Fruit fly (Drosophila melanogaster): Measurements from ENCODE around the gene CG17919.

The CG17919 gene

DNA sequence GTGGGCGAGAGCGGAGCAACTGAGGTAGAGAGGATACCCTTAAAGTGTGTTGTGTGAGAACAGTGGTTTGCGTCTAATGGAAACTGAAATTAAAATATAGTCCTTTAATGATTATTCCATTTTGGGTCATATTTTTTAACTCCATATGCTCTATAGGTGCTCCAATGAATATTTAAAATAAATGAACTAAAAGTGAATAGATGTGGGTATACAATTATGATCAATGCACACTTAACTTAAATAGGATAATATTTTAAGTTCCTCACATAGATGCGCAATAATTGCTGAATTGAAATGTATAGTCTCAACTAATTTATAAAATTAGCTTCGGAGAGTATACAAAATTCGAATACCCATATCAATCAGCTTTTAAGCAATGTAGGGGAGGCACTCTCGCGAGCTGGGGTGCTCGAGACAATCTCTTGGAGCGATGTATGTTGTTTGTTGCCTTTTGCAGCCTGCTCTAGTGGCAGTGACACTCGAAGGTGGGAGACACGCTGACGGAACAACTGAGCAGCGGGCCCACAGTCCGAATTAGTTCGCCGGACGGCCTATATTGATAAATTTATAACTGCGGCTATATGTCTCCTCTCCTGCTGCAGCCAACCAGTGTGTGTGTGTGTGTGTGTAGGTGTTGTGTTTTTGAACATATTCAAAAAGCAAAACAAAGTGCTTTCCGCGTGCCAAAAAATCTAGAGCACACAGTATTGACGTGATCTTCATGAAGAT is 10.0 kb downstream of the CG17919 start (continued):
- TF ChIP-seq tup (GFP tag; optimal IDR thresholded peaks at IDR 0.05): peak; percentile 16
- TF ChIP-seq CG7556 (GFP tag; optimal IDR thresholded peaks at IDR 0.05): peak; percentile 89
- TF ChIP-seq Ravus (GFP tag; IDR thresholded peaks at IDR 0.05): no peak
- no peak for TF ChIP-seq CG10321 (GFP tag; IDR thresholded peaks at IDR 0.05)
- peak; percentile 67 for TF ChIP-seq fu2 (GFP tag; optimal IDR thresholded peaks at IDR 0.05)
- TF ChIP-seq CG1647 (GFP tag; optimal IDR thresholded peaks at IDR 0.05): no peak
- TF ChIP-seq caup (GFP tag; optimal IDR thresholded peaks at IDR 0.05; ENCODE audit: severe bottlenecking): peak; percentile 64
- no peak for TF ChIP-seq zen (tag; optimal IDR thresholded peaks at IDR 0.05)
- peak; percentile 42 for TF ChIP-seq CG34376 (GFP tag; optimal IDR thresholded peaks at IDR 0.05)
- peak; percentile 92 for TF ChIP-seq gem (tag; optimal IDR thresholded peaks at IDR 0.05)
- peak; percentile 84 for TF ChIP-seq bcd (GFP tag; optimal IDR thresholded peaks at IDR 0.05)
- TF ChIP-seq CG2202 (tag; optimal IDR thresholded peaks at IDR 0.05): no peak
- TF ChIP-seq slou (GFP tag; optimal IDR thresholded peaks at IDR 0.05): peak; percentile 14
- TF ChIP-seq CG12071 (GFP tag; optimal IDR thresholded peaks at IDR 0.05): no peak
- TF ChIP-seq Neu2 (GFP tag; optimal IDR thresholded peaks at IDR 0.05; ENCODE audit: borderline replicate concordance): no peak
- TF ChIP-seq CG6765 (GFP tag; optimal IDR thresholded peaks at IDR 0.05): peak; percentile 60
- TF ChIP-seq gce (GFP tag; IDR thresholded peaks at IDR 0.05): no peak
- no peak for TF ChIP-seq Dbx (GFP tag; IDR thresholded peaks at IDR 0.05)
- TF ChIP-seq CG34422 (GFP tag; IDR thresholded peaks at IDR 0.05): 0 out of 3 replicates have a peak, but pooled peaks have one; percentile 23
- peak; percentile 32 for TF ChIP-seq CG2116 (GFP tag; optimal IDR thresholded peaks at IDR 0.05)
- peak; percentile 58 for TF ChIP-seq trem (tag; optimal IDR thresholded peaks at IDR 0.05)
- no peak for TF ChIP-seq twi (tag; optimal IDR thresholded peaks at IDR 0.05)
- TF ChIP-seq CG6254 (GFP tag; optimal IDR thresholded peaks at IDR 0.05): peak; percentile 67
- TF ChIP-seq CG3281 (GFP tag; optimal IDR thresholded peaks at IDR 0.05): no peak
- TF ChIP-seq CG4730 (GFP tag; IDR thresholded peaks at IDR 0.05): peak; percentile 47
- no peak for TF ChIP-seq CG3995 (GFP tag; optimal IDR thresholded peaks at IDR 0.05)
- no peak for TF ChIP-seq bbx (GFP tag; IDR thresholded peaks at IDR 0.05; ENCODE audit: partially characterized antibody)
- TF ChIP-seq gsb (GFP tag; IDR thresholded peaks at IDR 0.05): peak; percentile 61; the same call in 1 of the 2 replicates
- TF ChIP-seq gt (GFP tag; IDR thresholded peaks at IDR 0.05): no peak
- peak; percentile 71 for TF ChIP-seq CG5180 (GFP tag; optimal IDR thresholded peaks at IDR 0.05)
- peak; percentile 61 for TF ChIP-seq CG10543 (GFP tag; optimal IDR thresholded peaks at IDR 0.05)
- TF ChIP-seq sens (GFP tag): peak; percentile 95
- peak; percentile 1 to 52 for TF ChIP-seq Trl (optimal IDR thresholded peaks at IDR 0.05)
- TF ChIP-seq Trl (GFP tag; optimal IDR thresholded peaks at IDR 0.05): peak; percentile 36
- TF ChIP-seq prd (optimal IDR thresholded peaks at IDR 0.05): no peak
- peak; percentile 63; the same call in 2 of the 3 replicates for TF ChIP-seq prd (GFP tag; IDR thresholded peaks at IDR 0.05)
- TF ChIP-seq Eip74EF (GFP tag; optimal IDR thresholded peaks at IDR 0.05): peak in 1 of 2 experiments; percentile 82
- TF ChIP-seq CG9876 (GFP tag; optimal IDR thresholded peaks at IDR 0.05): no peak
- peak; percentile 72 for TF ChIP-seq CG1602 (GFP tag; optimal IDR thresholded peaks at IDR 0.05)
- TF ChIP-seq tap (tag; optimal IDR thresholded peaks at IDR 0.05): no peak
- TF ChIP-seq ab (GFP tag; optimal IDR thresholded peaks at IDR 0.05): no peak
- TF ChIP-seq dan (GFP tag; IDR thresholded peaks at IDR 0.05): no peak
- no peak for TF ChIP-seq Hmx (GFP tag; optimal IDR thresholded peaks at IDR 0.05)
- TF ChIP-seq Scr (GFP tag; IDR thresholded peaks at IDR 0.05; ENCODE audit: partially characterized antibody): 0 out of 2 replicates have a peak, but pooled peaks have one; percentile 19
- TF ChIP-seq CG12769 (tag; optimal IDR thresholded peaks at IDR 0.05): peak; percentile 83
- peak; percentile 56 for TF ChIP-seq btn (GFP tag; optimal IDR thresholded peaks at IDR 0.05)
- peak; percentile 28 for TF ChIP-seq CG17802 (tag; optimal IDR thresholded peaks at IDR 0.05)
- peak; percentile 30 for TF ChIP-seq Lhr (GFP tag; optimal IDR thresholded peaks at IDR 0.05)
- TF ChIP-seq klu (GFP tag; IDR thresholded peaks at IDR 0.05): peak; percentile 53; the same call in 1 of the 2 replicates
- TF ChIP-seq z (GFP tag; IDR thresholded peaks at IDR 0.05): peak; percentile 79

All from whole organism, embryonic.